Worm (Caenorhabditis elegans) whole organism, L4 larva: ENCODE data around the gene C29F4.3.

Experiments used
- D1046.2 ChIP-seq: fragments of 200-800 bp; sonication (Bioruptor generic); IDR thresholded peaks from 2 replicates; pipeline ENCODE4 v1.3.6; 2022; ENCODE audit warnings: missing genetic modification characterization, missing compliant biosample characterization
- ama-1 ChIP-seq: fragments of 150-350 bp; optimal IDR thresholded peaks from 2 replicates; lab custom pipeline; 2014; ENCODE audit warnings: inconsistent platforms, mixed read lengths
- lim-7 ChIP-seq: fragments of 200-800 bp; sonication (Bioruptor generic); IDR thresholded peaks from 2 replicates; pipeline ENCODE4 v1.3.6; 2022; ENCODE audit warnings: missing genetic modification characterization, missing compliant biosample characterization
- lin-15B ChIP-seq: fragments of 150-350 bp; sonication (generic microtip); optimal IDR thresholded peaks from 3 replicates; lab custom pipeline; 2014; ENCODE audit warnings: missing biosample characterization, missing genetic modification characterization
- lsy-2 ChIP-seq, 2 experiments: fragments of 150-350 bp in 1 of 2; sonication (generic microtip) in 1 of 2; optimal IDR thresholded peaks; 2 replicates each; lab custom pipeline; 2014 to 2017; ENCODE audit warnings: missing biosample characterization in 2 of 2, missing genetic modification characterization in 2 of 2
- mdl-1 ChIP-seq, 2 experiments: fragments of 150-350 bp in 1 of 2; sonication (generic microtip) in 1 of 2; optimal IDR thresholded peaks; 2 replicates each; lab custom pipeline; 2014 to 2017; ENCODE audit warnings: missing biosample characterization in 2 of 2, missing genetic modification characterization in 2 of 2
- mxl-2 ChIP-seq: fragments of 200-800 bp; sonication (Bioruptor generic); conservative IDR thresholded peaks from 2 replicates; pipeline ENCODE4 v1.3.6; 2022; ENCODE audit warnings: missing genetic modification reagents, missing genetic modification characterization, missing compliant biosample characterization
- nhr-102 ChIP-seq: sonication (generic microtip); optimal IDR thresholded peaks from 2 replicates; lab custom pipeline; 2016; ENCODE audit warnings: mild to moderate bottlenecking, missing genetic modification characterization, moderate library complexity, missing compliant biosample characterization
- nhr-25 ChIP-seq: sonication (generic microtip); optimal IDR thresholded peaks from 2 replicates; lab custom pipeline; 2017; ENCODE audit warnings: missing genetic modification characterization, mild to moderate bottlenecking, missing compliant biosample characterization, antibody characterized with exemption, moderate library complexity, borderline replicate concordance; ENCODE audit not compliant: insufficient read depth
- nhr-41 ChIP-seq: fragments of 200-800 bp; sonication (Bioruptor generic); IDR thresholded peaks from 2 replicates; pipeline ENCODE4 v1.3.6; 2022; ENCODE audit warnings: missing genetic modification reagents, missing genetic modification characterization, missing compliant biosample characterization
- nhr-76 ChIP-seq: fragments of 150-350 bp; optimal IDR thresholded peaks from 2 replicates; lab custom pipeline; 2014; ENCODE audit warnings: missing biosample characterization, missing genetic modification characterization
- pqm-1 ChIP-seq: sonication (generic microtip); optimal IDR thresholded peaks from 2 replicates; lab custom pipeline; 2017; ENCODE audit warnings: missing biosample characterization, missing genetic modification characterization
- tra-1 ChIP-seq: fragments of 200-800 bp; sonication (Bioruptor generic); IDR thresholded peaks from 2 replicates; pipeline ENCODE4 v1.3.6; 2022; ENCODE audit warnings: missing genetic modification reagents, missing genetic modification characterization, missing compliant biosample characterization
- unc-39 ChIP-seq: sonication (generic microtip); optimal IDR thresholded peaks from 2 replicates; lab custom pipeline; 2017; ENCODE audit warnings: missing biosample characterization, missing genetic modification characterization

DNA sequence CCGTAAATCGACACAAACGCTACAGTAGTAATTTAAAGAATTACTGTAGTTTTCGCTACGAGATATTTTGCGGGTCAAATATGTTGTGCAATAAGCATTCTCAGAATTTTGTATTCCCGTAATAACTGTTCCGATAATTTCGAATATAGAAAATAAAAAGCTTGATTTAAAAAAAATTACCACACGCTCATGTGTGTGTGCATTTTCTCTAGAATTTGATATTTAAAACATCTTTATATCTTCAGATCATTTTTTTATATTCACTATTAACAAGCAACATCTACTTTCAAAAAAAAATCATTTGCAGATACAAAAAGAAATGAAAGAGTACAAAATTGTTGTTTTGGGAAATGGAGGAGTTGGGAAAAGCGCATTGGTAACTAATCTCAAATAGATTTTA is 46.8 kb downstream of the C29F4.3 start, which contains the start of gene rap-3:
- no peak for TF ChIP-seq lsy-2 (tag; optimal IDR thresholded peaks at IDR 0.05; lab: Kevin White, UChicago)
- TF ChIP-seq unc-39 (tag; lab: Kevin White, UChicago): no peak
- no peak for TF ChIP-seq ama-1
- no peak for TF ChIP-seq nhr-41
- TF ChIP-seq mxl-2: no peak
- TF ChIP-seq nhr-102: no peak
- no peak for TF ChIP-seq nhr-76
- no peak for TF ChIP-seq D1046.2 (GFP tag; lab: Robert Waterston, UW)
- no peak for TF ChIP-seq lin-15B (tag; lab: Kevin White, UChicago)
- no peak for TF ChIP-seq pqm-1
- TF ChIP-seq mdl-1 (tag; optimal IDR thresholded peaks at IDR 0.05; lab: Kevin White, UChicago): no peak
- TF ChIP-seq nhr-25 (tag; lab: Kevin White, UChicago): no peak
- TF ChIP-seq lim-7 (GFP tag; lab: Robert Waterston, UW): no peak
- TF ChIP-seq tra-1 (GFP tag; lab: Robert Waterston, UW): no peak
